Fruit fly (Drosophila melanogaster): ENCODE results near the gene CG32846.

CG32846 gene

dm6 chr3L:2951518-2951917 lies at the start of gene CG32846:
CG32846 (minus strand) TSS chr3L:2951618.
- TF ChIP-seq CG8159 (tag; optimal IDR thresholded peaks at IDR 0.05) (no peak), fd96Ca (GFP tag; IDR thresholded peaks at IDR 0.05) (no peak), Ets98B (GFP tag; IDR thresholded peaks at IDR 0.05) (no peak), Snoo (tag; optimal IDR thresholded peaks at IDR 0.05) (no peak), CG8301 (tag; optimal IDR thresholded peaks at IDR 0.05) (no peak), CG14655 (GFP tag; optimal IDR thresholded peaks at IDR 0.05) (no peak), CG15710 (tag; optimal IDR thresholded peaks at IDR 0.05) (no peak)

dm6 chr3L:2994872-2995271 lies 43.5 kb upstream of the CG32846 start, which contains the start of gene CG2113:
CG2113 (plus strand) TSS chr3L:2995172.
- TF ChIP-seq CG17806 (tag; optimal IDR thresholded peaks at IDR 0.05), result no peak
- no peak for TF ChIP-seq Ets98B (GFP tag; IDR thresholded peaks at IDR 0.05)
- no peak for TF ChIP-seq gl (tag; optimal IDR thresholded peaks at IDR 0.05)
- no peak for TF ChIP-seq Snoo (tag; optimal IDR thresholded peaks at IDR 0.05)
- no peak for TF ChIP-seq CG10348 (GFP tag; IDR thresholded peaks at IDR 0.05)
- no peak for TF ChIP-seq Pif1A (GFP tag; optimal IDR thresholded peaks at IDR 0.05)
- TF ChIP-seq CG34367 (tag; optimal IDR thresholded peaks at IDR 0.05), result no peak
- no peak for TF ChIP-seq CG9948 (tag; optimal IDR thresholded peaks at IDR 0.05)
- TF ChIP-seq D1 (tag; optimal IDR thresholded peaks at IDR 0.05), result no peak

- TF ChIP-seq fd96Ca (GFP tag; IDR thresholded peaks at IDR 0.05) (no peak), CG8301 (tag; optimal IDR thresholded peaks at IDR 0.05) (no peak), CG4496 (GFP tag; IDR thresholded peaks at IDR 0.05) (no peak), CG14655 (GFP tag; optimal IDR thresholded peaks at IDR 0.05) (no peak), D1 (tag; optimal IDR thresholded peaks at IDR 0.05) (no peak), CG32121 (GFP tag; IDR thresholded peaks at IDR 0.05) (no peak), CG12605 (GFP tag; IDR thresholded peaks at IDR 0.05) (no peak), CG10348 (GFP tag; IDR thresholded peaks at IDR 0.05) (no peak), CG34367 (tag; optimal IDR thresholded peaks at IDR 0.05) (no peak), CG17806 (tag; optimal IDR thresholded peaks at IDR 0.05) (no peak), CG15710 (tag; optimal IDR thresholded peaks at IDR 0.05) (no peak), Ets98B (GFP tag; IDR thresholded peaks at IDR 0.05) (no peak), gl (tag; optimal IDR thresholded peaks at IDR 0.05) (no peak), rn (GFP tag; IDR thresholded peaks at IDR 0.05) (no peak), Snoo (tag; optimal IDR thresholded peaks at IDR 0.05) (no peak), CG8159 (tag; optimal IDR thresholded peaks at IDR 0.05) (no peak), Pif1B (GFP tag; optimal IDR thresholded peaks at IDR 0.05) (no peak), EcR (GFP tag; optimal IDR thresholded peaks at IDR 0.05) (no peak), CG13204 (GFP tag; optimal IDR thresholded peaks at IDR 0.05) (no peak), Pif1A (GFP tag; optimal IDR thresholded peaks at IDR 0.05) (no peak)
Observed at dm6 chr3L:2987749-2988148, 36.3 kb upstream of the CG32846 start.

dm6 chr3L:2986302-2986701 lies 34.9 kb upstream of the CG32846 start:
- no peak for TF ChIP-seq CG8159 (tag; optimal IDR thresholded peaks at IDR 0.05)
- TF ChIP-seq EcR (GFP tag; optimal IDR thresholded peaks at IDR 0.05), result no peak
- TF ChIP-seq CG12605 (GFP tag; IDR thresholded peaks at IDR 0.05), result no peak
- TF ChIP-seq CG8301 (tag; optimal IDR thresholded peaks at IDR 0.05), result no peak

dm6 chr3L:2980856-2981255 lies 29.4 kb upstream of the CG32846 start, which contains the start of gene CPT2:
CPT2 (plus strand) TSS chr3L:2981022.
- TF ChIP-seq Ets98B (GFP tag; IDR thresholded peaks at IDR 0.05) (no peak), rn (GFP tag; IDR thresholded peaks at IDR 0.05) (no peak), CG13204 (GFP tag; optimal IDR thresholded peaks at IDR 0.05) (no peak), CG4496 (GFP tag; IDR thresholded peaks at IDR 0.05) (peak; percentile 75; the same call in 2 of the 3 replicates), fd96Ca (GFP tag; IDR thresholded peaks at IDR 0.05) (0 out of 3 replicates have a peak, but pooled peaks have one; percentile 19), CG15710 (tag; optimal IDR thresholded peaks at IDR 0.05) (no peak), CG10348 (GFP tag; IDR thresholded peaks at IDR 0.05) (no peak), CG9948 (tag; optimal IDR thresholded peaks at IDR 0.05) (no peak), Pif1B (GFP tag; optimal IDR thresholded peaks at IDR 0.05) (no peak), CG14655 (GFP tag; optimal IDR thresholded peaks at IDR 0.05) (peak; percentile 51), CG8159 (tag; optimal IDR thresholded peaks at IDR 0.05) (peak; percentile 16), CG8301 (tag; optimal IDR thresholded peaks at IDR 0.05) (no peak), gl (tag; optimal IDR thresholded peaks at IDR 0.05) (peak; percentile 70), Pif1A (GFP tag; optimal IDR thresholded peaks at IDR 0.05) (no peak), D1 (tag; optimal IDR thresholded peaks at IDR 0.05) (no peak), Snoo (tag; optimal IDR thresholded peaks at IDR 0.05) (no peak), CG34367 (tag; optimal IDR thresholded peaks at IDR 0.05) (no peak), EcR (GFP tag; optimal IDR thresholded peaks at IDR 0.05) (no peak), CG32121 (GFP tag; IDR thresholded peaks at IDR 0.05) (no peak; the same call in 1 of the 2 replicates), CG17806 (tag; optimal IDR thresholded peaks at IDR 0.05) (no peak), CG12605 (GFP tag; IDR thresholded peaks at IDR 0.05) (peak; percentile 37; the same call in 1 of the 2 replicates)

- TF ChIP-seq CG34367 (tag; optimal IDR thresholded peaks at IDR 0.05) (no peak), CG9948 (tag; optimal IDR thresholded peaks at IDR 0.05) (no peak), EcR (GFP tag; optimal IDR thresholded peaks at IDR 0.05) (no peak), CG15710 (tag; optimal IDR thresholded peaks at IDR 0.05) (no peak), CG8301 (tag; optimal IDR thresholded peaks at IDR 0.05) (no peak), CG4496 (GFP tag; IDR thresholded peaks at IDR 0.05) (no peak), CG12605 (GFP tag; IDR thresholded peaks at IDR 0.05) (no peak), Ets98B (GFP tag; IDR thresholded peaks at IDR 0.05) (no peak), CG8159 (tag; optimal IDR thresholded peaks at IDR 0.05) (no peak), CG14655 (GFP tag; optimal IDR thresholded peaks at IDR 0.05) (no peak), Pif1A (GFP tag; optimal IDR thresholded peaks at IDR 0.05) (no peak), D1 (tag; optimal IDR thresholded peaks at IDR 0.05) (no peak), rn (GFP tag; IDR thresholded peaks at IDR 0.05) (no peak)
Observed at dm6 chr3L:2960949-2961584, 9.6 kb upstream of the CG32846 start, which contains the start of the genes CG34025 and Or63a. CG34025 (minus strand) TSS chr3L:2961049. Or63a (plus strand) TSS chr3L:2961534.

Data from whole organism, pupa.